Worm (Caenorhabditis elegans) whole organism, L3 larva: Measurements from ENCODE around the gene Y6D1A.2.
A peak's percentile ranks its signal among the peaks of the same experiment; 100 is the strongest.

Source experiments
- R02D3.7 ChIP-seq: fragments of 150-350 bp; optimal IDR thresholded peaks from 2 replicates; lab custom pipeline; 2014; ENCODE audit warnings: missing biosample characterization, missing genetic modification characterization
- ZK546.5 ChIP-seq: sonication (generic microtip); optimal IDR thresholded peaks from 2 replicates; lab custom pipeline; 2017; ENCODE audit warnings: missing biosample characterization, missing genetic modification characterization
- aly-2 ChIP-seq: fragments of 150-350 bp; optimal IDR thresholded peaks from 2 replicates; lab custom pipeline; 2014; ENCODE audit warnings: missing biosample characterization, missing genetic modification characterization
- ama-1 ChIP-seq: fragments of 150-350 bp; optimal IDR thresholded peaks from 2 replicates; lab custom pipeline; 2018
- ceh-16 ChIP-seq: sonication (generic microtip); optimal IDR thresholded peaks from 2 replicates; lab custom pipeline; 2017; ENCODE audit warnings: missing biosample characterization, missing genetic modification characterization
- ceh-28 ChIP-seq: fragments of 150-350 bp; optimal IDR thresholded peaks from 2 replicates; lab custom pipeline; 2014; ENCODE audit warnings: missing biosample characterization, missing genetic modification reagents, missing genetic modification characterization
- ceh-82 ChIP-seq: fragments of 150-350 bp; optimal IDR thresholded peaks from 2 replicates; lab custom pipeline; 2014; ENCODE audit warnings: missing biosample characterization, missing genetic modification characterization
- ceh-9 ChIP-seq: sonication (generic microtip); optimal IDR thresholded peaks from 2 replicates; lab custom pipeline; 2018; ENCODE audit warnings: missing biosample characterization, missing genetic modification characterization
- daf-12 ChIP-seq: fragments of 150-350 bp; optimal IDR thresholded peaks from 2 replicates; lab custom pipeline; 2014; ENCODE audit warnings: missing biosample characterization, missing genetic modification reagents, missing genetic modification characterization
- egl-27 ChIP-seq: sonication (generic microtip); optimal IDR thresholded peaks from 4 replicates; lab custom pipeline; 2017; ENCODE audit warnings: missing biosample characterization, missing genetic modification reagents, missing genetic modification characterization
- egl-5 ChIP-seq: fragments of 150-350 bp; optimal IDR thresholded peaks from 2 replicates; lab custom pipeline; 2017; ENCODE audit warnings: missing biosample characterization, missing genetic modification reagents, missing genetic modification characterization, inconsistent platforms
- elt-1 ChIP-seq: fragments of 150-350 bp; optimal IDR thresholded peaks from 2 replicates; lab custom pipeline; 2014; ENCODE audit warnings: missing biosample characterization, missing genetic modification characterization
- elt-2 ChIP-seq: sonication (generic microtip); optimal IDR thresholded peaks from 2 replicates; lab custom pipeline; 2016; ENCODE audit warnings: missing genetic modification reagents, mild to moderate bottlenecking, missing genetic modification characterization, missing compliant biosample characterization
- elt-3 ChIP-seq, 3 experiments: fragments of 150-350 bp in 1 of 3; sonication (generic microtip) in 2 of 3; optimal IDR thresholded peaks; 2 replicates in 2 of 3; 4 replicates in 1 of 3; lab custom pipeline; 2014 to 2017; ENCODE audit warnings: missing biosample characterization in 3 of 3, missing genetic modification characterization in 3 of 3
- eor-1 ChIP-seq, 2 experiments: fragments of 150-350 bp; optimal IDR thresholded peaks; 2 replicates each; lab custom pipeline; 2014 to 2018; ENCODE audit warnings: missing biosample characterization in 2 of 2, missing genetic modification characterization in 2 of 2
- fkh-10 ChIP-seq: sonication (generic microtip); optimal IDR thresholded peaks from 2 replicates; lab custom pipeline; 2017; ENCODE audit warnings: missing biosample characterization, missing genetic modification reagents, missing genetic modification characterization
- fkh-2 ChIP-seq: fragments of 150-350 bp; optimal IDR thresholded peaks from 2 replicates; lab custom pipeline; 2014; ENCODE audit warnings: missing biosample characterization, missing genetic modification reagents, missing genetic modification characterization
- fos-1 ChIP-seq: fragments of 150-350 bp; optimal IDR thresholded peaks from 2 replicates; lab custom pipeline; 2014; ENCODE audit warnings: missing biosample characterization, missing genetic modification characterization
- hmg-11 ChIP-seq: sonication (generic microtip); optimal IDR thresholded peaks from 2 replicates; lab custom pipeline; 2016; ENCODE audit warnings: missing genetic modification characterization, missing compliant biosample characterization
- jun-1 ChIP-seq: fragments of 150-350 bp; optimal IDR thresholded peaks from 2 replicates; lab custom pipeline; 2014; ENCODE audit warnings: missing biosample characterization, missing genetic modification reagents, missing genetic modification characterization
- lin-15B ChIP-seq: fragments of 150-350 bp; optimal IDR thresholded peaks from 2 replicates; lab custom pipeline; 2014; ENCODE audit warnings: missing biosample characterization, missing genetic modification characterization
- lin-39 ChIP-seq: fragments of 150-350 bp; optimal IDR thresholded peaks from 2 replicates; lab custom pipeline; 2018; ENCODE audit warnings: missing biosample characterization, missing genetic modification reagents, missing genetic modification characterization
- lsy-12 ChIP-seq: sonication (generic microtip); optimal IDR thresholded peaks from 2 replicates; lab custom pipeline; 2016; ENCODE audit warnings: mild to moderate bottlenecking, missing genetic modification characterization, missing compliant biosample characterization
- mdl-1 ChIP-seq: fragments of 150-350 bp; optimal IDR thresholded peaks from 2 replicates; lab custom pipeline; 2014; ENCODE audit warnings: missing biosample characterization, missing genetic modification characterization
- mml-1 ChIP-seq: fragments of 150-350 bp; sonication (generic microtip); optimal IDR thresholded peaks from 3 replicates; lab custom pipeline; 2014; ENCODE audit warnings: missing biosample characterization, missing genetic modification characterization
- nfya-1 ChIP-seq: sonication (generic microtip); optimal IDR thresholded peaks from 2 replicates; lab custom pipeline; 2017; ENCODE audit warnings: missing genetic modification characterization, mild to moderate bottlenecking, missing compliant biosample characterization, antibody characterized with exemption, moderate library complexity; ENCODE audit not compliant: insufficient read depth
- nhr-11 ChIP-seq: fragments of 150-350 bp; optimal IDR thresholded peaks from 2 replicates; lab custom pipeline; 2014; ENCODE audit warnings: missing biosample characterization, missing genetic modification characterization
- nhr-12 ChIP-seq: fragments of 150-350 bp; optimal IDR thresholded peaks from 2 replicates; lab custom pipeline; 2014; ENCODE audit warnings: missing biosample characterization, missing genetic modification characterization
- nhr-23 ChIP-seq: fragments of 150-350 bp; optimal IDR thresholded peaks from 2 replicates; lab custom pipeline; 2014; ENCODE audit warnings: missing biosample characterization, missing genetic modification reagents, missing genetic modification characterization
- nhr-237 ChIP-seq: fragments of 150-350 bp; optimal IDR thresholded peaks from 2 replicates; lab custom pipeline; 2014; ENCODE audit warnings: missing biosample characterization, missing genetic modification characterization
- nhr-25 ChIP-seq: sonication (generic microtip); optimal IDR thresholded peaks from 2 replicates; lab custom pipeline; 2017; ENCODE audit warnings: missing biosample characterization, missing genetic modification characterization
- nhr-28 ChIP-seq: fragments of 150-350 bp; optimal IDR thresholded peaks from 2 replicates; lab custom pipeline; 2014; ENCODE audit warnings: missing biosample characterization, missing genetic modification characterization
- nhr-43 ChIP-seq: sonication (generic microtip); optimal IDR thresholded peaks from 2 replicates; lab custom pipeline; 2016; ENCODE audit warnings: mild to moderate bottlenecking, missing genetic modification characterization, missing compliant biosample characterization; ENCODE audit not compliant: poor library complexity, severe bottlenecking
- nhr-67 ChIP-seq: fragments of 150-350 bp; optimal IDR thresholded peaks from 2 replicates; lab custom pipeline; 2014; ENCODE audit warnings: missing biosample characterization, missing genetic modification characterization
- nhr-76 ChIP-seq: fragments of 150-350 bp; sonication (generic microtip); optimal IDR thresholded peaks from 5 replicates; lab custom pipeline; 2014; ENCODE audit warnings: missing biosample characterization, missing genetic modification characterization
- nhr-77 ChIP-seq: fragments of 150-350 bp; optimal IDR thresholded peaks from 2 replicates; lab custom pipeline; 2014; ENCODE audit warnings: missing biosample characterization, missing genetic modification characterization
- pha-4 ChIP-seq: fragments of 150-350 bp; optimal IDR thresholded peaks from 2 replicates; lab custom pipeline; 2014; ENCODE audit warnings: missing biosample characterization, missing genetic modification reagents, missing genetic modification characterization
- pqm-1 ChIP-seq: fragments of 150-350 bp; optimal IDR thresholded peaks from 2 replicates; lab custom pipeline; 2017; ENCODE audit warnings: missing biosample characterization, missing genetic modification characterization, inconsistent platforms
- sea-2 ChIP-seq: fragments of 150-350 bp; sonication (generic microtip); optimal IDR thresholded peaks from 4 replicates; lab custom pipeline; 2014; ENCODE audit warnings: missing biosample characterization, missing genetic modification reagents, missing genetic modification characterization
- skn-1 ChIP-seq: fragments of 150-350 bp; optimal IDR thresholded peaks from 2 replicates; lab custom pipeline; 2014; ENCODE audit warnings: missing biosample characterization, missing genetic modification characterization
- snpc-4 ChIP-seq: fragments of 150-350 bp; optimal IDR thresholded peaks from 2 replicates; lab custom pipeline; 2014; ENCODE audit warnings: missing biosample characterization, missing genetic modification characterization
- tbx-2 ChIP-seq: sonication (generic microtip); optimal IDR thresholded peaks from 2 replicates; lab custom pipeline; 2016; ENCODE audit warnings: mild to moderate bottlenecking, missing genetic modification characterization, missing compliant biosample characterization
- unc-39 ChIP-seq: sonication (generic microtip); optimal IDR thresholded peaks from 4 replicates; lab custom pipeline; 2017; ENCODE audit warnings: missing biosample characterization, missing genetic modification characterization
- unc-62 ChIP-seq: fragments of 150-350 bp; sonication (generic microtip); optimal IDR thresholded peaks from 4 replicates; lab custom pipeline; 2014; ENCODE audit warnings: missing biosample characterization, missing genetic modification reagents, missing genetic modification characterization
- zag-1 ChIP-seq: fragments of 150-350 bp; optimal IDR thresholded peaks from 2 replicates; lab custom pipeline; 2014; ENCODE audit warnings: missing biosample characterization, missing genetic modification characterization
- ztf-11 ChIP-seq: fragments of 150-350 bp; optimal IDR thresholded peaks from 2 replicates; lab custom pipeline; 2014; ENCODE audit warnings: missing biosample characterization, missing genetic modification characterization
- ztf-4 ChIP-seq: fragments of 150-350 bp; optimal IDR thresholded peaks from 2 replicates; lab custom pipeline; 2014; ENCODE audit warnings: missing biosample characterization, missing genetic modification characterization

Y6D1A.2 gene

ce11 chrII:11832475-11832874 is 12.8 kb upstream of the Y6D1A.2 start, which contains the start of gene clec-144:
TSS of gene clec-144 (minus strand) at chrII:11832575.
- TF ChIP-seq ceh-82 (tag; lab: Kevin White, UChicago) = no peak
- no peak for TF ChIP-seq ceh-16 (tag; lab: Kevin White, UChicago)
- no peak for TF ChIP-seq lin-15B (tag; lab: Kevin White, UChicago)
- no peak for TF ChIP-seq nhr-25 (tag; lab: Kevin White, UChicago)
- no peak for TF ChIP-seq pqm-1 (tag; lab: Kevin White, UChicago)
- TF ChIP-seq elt-1 = no peak
- TF ChIP-seq lsy-12 (tag; lab: Kevin White, UChicago) = no peak
- TF ChIP-seq ztf-4 (tag; lab: Kevin White, UChicago) = no peak
- TF ChIP-seq nhr-12 (tag; lab: Kevin White, UChicago) = no peak
- no peak for TF ChIP-seq sea-2 (GFP tag; lab: Kevin White, UChicago)
- TF ChIP-seq egl-27 (tag; lab: Kevin White, UChicago) = no peak
- TF ChIP-seq snpc-4 (tag; lab: Kevin White, UChicago) = no peak
- no peak for TF ChIP-seq R02D3.7 (tag; lab: Kevin White, UChicago)
- TF ChIP-seq nhr-28 (tag; lab: Kevin White, UChicago) = no peak
- TF ChIP-seq nhr-237 (tag; lab: Kevin White, UChicago) = no peak
- no peak for TF ChIP-seq egl-5 (tag; lab: Kevin White, UChicago)
- no peak for TF ChIP-seq nfya-1 (tag; lab: Kevin White, UChicago)
- TF ChIP-seq fkh-2 = no peak
- no peak for TF ChIP-seq lin-39 (tag; lab: Kevin White, UChicago)
- TF ChIP-seq, all 47 proteins: peak for 0

ce11 chrII:11830601-11831000 is 10.9 kb upstream of the Y6D1A.2 start:
- no peak for TF ChIP-seq daf-12 (tag; lab: Kevin White, UChicago)
- no peak for TF ChIP-seq pqm-1 (tag; lab: Kevin White, UChicago)
- TF ChIP-seq aly-2 (tag; lab: Kevin White, UChicago) = no peak
- no peak for TF ChIP-seq jun-1 (tag; lab: Kevin White, UChicago)
- TF ChIP-seq ZK546.5 (tag; lab: Kevin White, UChicago) = no peak
- TF ChIP-seq tbx-2 (tag; lab: Kevin White, UChicago) = no peak
- TF ChIP-seq ztf-4 (tag; lab: Kevin White, UChicago) = no peak
- no peak for TF ChIP-seq nhr-237 (tag; lab: Kevin White, UChicago)
- TF ChIP-seq elt-3 (tag; optimal IDR thresholded peaks at IDR 0.05; lab: Kevin White, UChicago) = no peak
- no peak for TF ChIP-seq unc-39 (tag; lab: Kevin White, UChicago)
- TF ChIP-seq nhr-28 (tag; lab: Kevin White, UChicago) = no peak
- no peak for TF ChIP-seq sea-2 (GFP tag; lab: Kevin White, UChicago)
- TF ChIP-seq snpc-4 (tag; lab: Kevin White, UChicago) = peak; percentile 33
- TF ChIP-seq skn-1 (tag; lab: Kevin White, UChicago) = no peak
- no peak for TF ChIP-seq nhr-67 (tag; lab: Kevin White, UChicago)
- no peak for TF ChIP-seq lin-39 (tag; lab: Kevin White, UChicago)
- no peak for TF ChIP-seq fkh-10
- peak; percentile 15 for TF ChIP-seq lin-15B (tag; lab: Kevin White, UChicago)
- TF ChIP-seq nhr-43 (tag; lab: Kevin White, UChicago) = no peak
- TF ChIP-seq mml-1 (tag; lab: Kevin White, UChicago) = no peak
- TF ChIP-seq nhr-12 (tag; lab: Kevin White, UChicago) = no peak
- no peak for TF ChIP-seq nfya-1 (tag; lab: Kevin White, UChicago)
- TF ChIP-seq ceh-28 (tag; lab: Kevin White, UChicago) = no peak
- no peak for TF ChIP-seq nhr-11 (tag; lab: Kevin White, UChicago)
- no peak for TF ChIP-seq nhr-76
- no peak for TF ChIP-seq zag-1 (tag; lab: Kevin White, UChicago)
- no peak for TF ChIP-seq lsy-12 (tag; lab: Kevin White, UChicago)
- TF ChIP-seq fkh-2 = no peak
- TF ChIP-seq nhr-25 (tag; lab: Kevin White, UChicago) = peak; percentile 7
- no peak for TF ChIP-seq ama-1 (lab: Kevin White, UChicago)
- no peak for TF ChIP-seq mdl-1 (tag; lab: Kevin White, UChicago)
- TF ChIP-seq egl-27 (tag; lab: Kevin White, UChicago) = no peak
- TF ChIP-seq hmg-11 (tag; lab: Kevin White, UChicago) = no peak
- no peak for TF ChIP-seq ceh-9
- no peak for TF ChIP-seq unc-62 (GFP tag; lab: Kevin White, UChicago)
- TF ChIP-seq nhr-77 (tag; lab: Kevin White, UChicago) = no peak
- peak; percentile 4 for TF ChIP-seq nhr-23
- TF ChIP-seq ztf-11 = no peak
- TF ChIP-seq ceh-16 (tag; lab: Kevin White, UChicago) = no peak
- TF ChIP-seq fos-1 (tag; lab: Kevin White, UChicago) = no peak
- no peak for TF ChIP-seq eor-1 (tag; optimal IDR thresholded peaks at IDR 0.05; lab: Kevin White, UChicago)
- peak; percentile 79 for TF ChIP-seq pha-4 (tag; lab: Kevin White, UChicago)
- TF ChIP-seq elt-1 = no peak
- no peak for TF ChIP-seq egl-5 (tag; lab: Kevin White, UChicago)
- no peak for TF ChIP-seq ceh-82 (tag; lab: Kevin White, UChicago)
- peak; percentile 13 for TF ChIP-seq elt-2 (tag; lab: Kevin White, UChicago)
- TF ChIP-seq R02D3.7 (tag; lab: Kevin White, UChicago) = no peak
